Worm (Caenorhabditis elegans) whole organism, young adult: ENCODE measurements around the gene srd-50.

Source experiments
- ama-1 ChIP-seq, 3 experiments: fragments of 150-350 bp in 1 of 3; sonication (generic microtip) in 2 of 3; optimal IDR thresholded peaks; 2 replicates each; lab custom pipeline; 2014 to 2018; ENCODE audit warnings: missing biosample characterization in 2 of 3, missing genetic modification characterization in 2 of 3, missing genetic modification reagents in 2 of 3
- hlh-26 ChIP-seq: fragments of 200-800 bp; sonication (Bioruptor generic); conservative IDR thresholded peaks from 2 replicates; pipeline ENCODE4 v1.3.6; 2022; ENCODE audit warnings: missing genetic modification reagents, missing genetic modification characterization, missing compliant biosample characterization
- sea-2 ChIP-seq: fragments of 200-800 bp; sonication (Bioruptor generic); IDR thresholded peaks from 2 replicates; pipeline ENCODE4 v1.3.6; 2022; ENCODE audit warnings: missing genetic modification characterization, missing compliant biosample characterization

DNA sequence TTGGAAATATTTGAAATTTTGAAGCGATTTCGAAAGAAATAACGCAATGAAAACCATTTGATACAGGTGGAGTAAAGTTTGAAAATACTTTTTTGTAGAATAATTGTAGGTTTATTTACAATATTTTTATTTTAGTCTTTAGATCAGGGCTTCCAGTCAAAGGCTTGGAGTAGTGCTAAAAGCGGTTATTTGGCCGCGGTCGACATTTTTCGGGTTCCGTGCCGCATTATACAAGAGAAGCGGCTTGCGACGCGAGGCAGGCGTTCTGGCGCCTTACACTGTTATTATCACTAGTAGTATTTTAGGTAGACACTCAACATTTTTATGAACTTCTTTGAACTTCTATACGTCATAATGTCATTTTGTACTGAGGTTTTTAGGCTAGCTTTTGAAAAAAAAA lies 24.9 kb upstream of the srd-50 start:
- no peak for TF ChIP-seq ama-1 (optimal IDR thresholded peaks at IDR 0.05; lab: Kevin White, UChicago)
- no peak for TF ChIP-seq ama-1 (GFP tag; optimal IDR thresholded peaks at IDR 0.05; lab: Kevin White, UChicago)
- TF ChIP-seq sea-2: no peak
- no peak for TF ChIP-seq hlh-26 (GFP tag; lab: Robert Waterston, UW)
